Fruit fly (Drosophila melanogaster) whole organism, wandering third instar larva: ENCODE results near the gene mora.

Experiments
- Abd-B ChIP-seq: fragments of >200 bp; optimal IDR thresholded peaks from 2 replicates; lab custom pipeline; 2017; ENCODE audit warnings: missing biosample characterization, missing genetic modification characterization
- Rel ChIP-seq, 2 experiments: fragments of 200-800 bp; sonication (Bioruptor generic) in 1 of 2; optimal IDR thresholded peaks; 2 replicates in 1 of 2; 3 replicates in 1 of 2; lab custom pipeline; 2016 to 2019; ENCODE audit warnings: mild to moderate bottlenecking in 2 of 2, missing biosample characterization in 2 of 2, missing genetic modification characterization in 2 of 2, moderate library complexity in 1 of 2
- psq ChIP-seq: fragments of 200-800 bp; sonication (Bioruptor generic); optimal IDR thresholded peaks from 3 replicates; lab custom pipeline; 2017; ENCODE audit warnings: missing biosample characterization, mild to moderate bottlenecking, missing genetic modification characterization, moderate library complexity
- tai ChIP-seq: sonication (Bioruptor generic); optimal IDR thresholded peaks from 2 replicates; lab custom pipeline; 2016; ENCODE audit warnings: missing biosample characterization, missing genetic modification characterization

mora gene

dm6 chr3R:24234162-24234529, 48.0 kb downstream of the mora start:
- TF ChIP-seq psq (GFP tag; lab: Kevin White, UChicago) (peak; percentile 69), Rel (GFP tag; optimal IDR thresholded peaks at IDR 0.05; lab: Kevin White, UChicago) (no peak), Rel (tag; optimal IDR thresholded peaks at IDR 0.05; lab: Kevin White, UChicago) (peak; percentile 7), Abd-B (GFP tag; lab: Kevin White, UChicago) (no peak)

dm6 chr3R:24234721-24235120, 48.6 kb downstream of the mora start:
- TF ChIP-seq tai (GFP tag; lab: Kevin White, UChicago) (no peak), psq (GFP tag; lab: Kevin White, UChicago) (peak; percentile 54)
